Fruit fly (Drosophila melanogaster) whole organism, embryonic: ENCODE measurements around the gene Hmr.

ENCODE experiments used
- CG10274 ChIP-seq: fragments of 200-800 bp; sonication (Bioruptor generic); optimal IDR thresholded peaks from 3 replicates; lab custom pipeline; 2017; ENCODE audit warnings: missing biosample characterization, mild to moderate bottlenecking, missing genetic modification characterization
- CG10431 ChIP-seq: fragments of 200-800 bp; sonication (Bioruptor generic); optimal IDR thresholded peaks from 3 replicates; lab custom pipeline; 2018; ENCODE audit warnings: missing biosample characterization, mild to moderate bottlenecking, missing genetic modification characterization
- CG12219 ChIP-seq: fragments of 200-800 bp; sonication (Bioruptor generic); optimal IDR thresholded peaks from 3 replicates; lab custom pipeline; 2018; ENCODE audit warnings: missing biosample characterization, mild to moderate bottlenecking, missing genetic modification characterization
- CG12659 ChIP-seq: fragments of 200-800 bp; sonication (Bioruptor generic); optimal IDR thresholded peaks from 3 replicates; lab custom pipeline; 2017; ENCODE audit warnings: mild to moderate bottlenecking, missing biosample characterization, missing genetic modification reagents, missing genetic modification characterization
- CG13296 ChIP-seq: fragments of 200-800 bp; sonication (Bioruptor generic); optimal IDR thresholded peaks from 3 replicates; lab custom pipeline; 2018; ENCODE audit warnings: missing biosample characterization, mild to moderate bottlenecking, missing genetic modification characterization
- CG15011 ChIP-seq: fragments of 200-800 bp; sonication (Bioruptor generic); optimal IDR thresholded peaks from 3 replicates; lab custom pipeline; 2018; ENCODE audit warnings: missing biosample characterization, mild to moderate bottlenecking, missing genetic modification characterization
- CG16813 ChIP-seq: fragments of 200-800 bp; sonication (Bioruptor generic); IDR thresholded peaks from 3 replicates; pipeline ENCODE4 v1.3.6; 2022; ENCODE audit warnings: missing biosample characterization, missing genetic modification characterization; ENCODE audit not compliant: partially characterized antibody
- CG17385 ChIP-seq: fragments of 200-800 bp; sonication (Bioruptor generic); optimal IDR thresholded peaks from 3 replicates; lab custom pipeline; 2018; ENCODE audit warnings: missing biosample characterization, mild to moderate bottlenecking, missing genetic modification characterization
- CG18599 ChIP-seq: fragments of 200-800 bp; sonication (Bioruptor generic); optimal IDR thresholded peaks from 3 replicates; lab custom pipeline; 2017; ENCODE audit warnings: missing biosample characterization, missing genetic modification characterization, mild to moderate bottlenecking, moderate library complexity, missing genetic modification reagents
- CG32532 ChIP-seq: fragments of 200-800 bp; sonication (Bioruptor generic); IDR thresholded peaks from 2 replicates; pipeline ENCODE4 v1.3.6; 2022; ENCODE audit warnings: missing biosample characterization, missing genetic modification characterization
- CG34224 ChIP-seq: fragments of 200-800 bp; sonication (Bioruptor generic); IDR thresholded peaks from 3 replicates; pipeline ENCODE4 v1.3.6; 2022; ENCODE audit warnings: missing biosample characterization, missing genetic modification characterization; ENCODE audit not compliant: partially characterized antibody
- CG34422 ChIP-seq: fragments of 200-800 bp; sonication (Bioruptor generic); IDR thresholded peaks from 3 replicates; pipeline ENCODE4 v1.3.6; 2022; ENCODE audit warnings: missing biosample characterization, missing genetic modification characterization
- CG4360 ChIP-seq: fragments of 200-800 bp; sonication (Bioruptor generic); IDR thresholded peaks from 2 replicates; pipeline ENCODE4 v1.3.6; 2022; ENCODE audit warnings: missing biosample characterization, missing genetic modification characterization
- CG4424 ChIP-seq: fragments of 200-800 bp; sonication (Bioruptor generic); optimal IDR thresholded peaks from 3 replicates; lab custom pipeline; 2016; ENCODE audit warnings: missing biosample characterization, missing genetic modification characterization
- CG5180 ChIP-seq: fragments of 200-800 bp; sonication (Bioruptor generic); optimal IDR thresholded peaks from 3 replicates; lab custom pipeline; 2017; ENCODE audit warnings: missing biosample characterization, missing genetic modification characterization, mild to moderate bottlenecking, moderate library complexity, missing genetic modification reagents
- CG6254 ChIP-seq: fragments of 200-800 bp; sonication (Bioruptor generic); optimal IDR thresholded peaks from 3 replicates; lab custom pipeline; 2017; ENCODE audit warnings: mild to moderate bottlenecking, missing biosample characterization, missing genetic modification reagents, missing genetic modification characterization
- CG6689 ChIP-seq: fragments of 200-800 bp; sonication (Bioruptor generic); IDR thresholded peaks from 2 replicates; pipeline ENCODE4 v1.3.6; 2022; ENCODE audit warnings: missing biosample characterization, missing genetic modification characterization
- CG6791 ChIP-seq: fragments of 200-800 bp; sonication (Bioruptor generic); IDR thresholded peaks from 3 replicates; pipeline ENCODE4 v1.3.6; 2022; ENCODE audit warnings: missing biosample characterization, missing genetic modification characterization; ENCODE audit not compliant: partially characterized antibody
- CG7271 ChIP-seq: fragments of 200-800 bp; sonication (Bioruptor generic); optimal IDR thresholded peaks from 2 replicates; lab custom pipeline; 2018; ENCODE audit warnings: missing biosample characterization, mild to moderate bottlenecking, missing genetic modification characterization, moderate library complexity
- CG9797 ChIP-seq: fragments of 200-800 bp; sonication (Bioruptor generic); optimal IDR thresholded peaks from 3 replicates; lab custom pipeline; 2018; ENCODE audit warnings: missing biosample characterization, mild to moderate bottlenecking, missing genetic modification characterization
- CG9817 ChIP-seq: fragments of 200-800 bp; sonication (Bioruptor generic); optimal IDR thresholded peaks from 2 replicates; lab custom pipeline; 2018; ENCODE audit warnings: missing biosample characterization, mild to moderate bottlenecking, missing genetic modification characterization, moderate library complexity
- CoRest ChIP-seq: fragments of 200-800 bp; sonication (Bioruptor generic); optimal IDR thresholded peaks from 3 replicates; lab custom pipeline; 2018; ENCODE audit warnings: missing biosample characterization, mild to moderate bottlenecking, missing genetic modification characterization, moderate library complexity
- Dip3 ChIP-seq: fragments of 200-800 bp; sonication (Bioruptor generic); optimal IDR thresholded peaks from 3 replicates; lab custom pipeline; 2016; ENCODE audit warnings: missing biosample characterization, missing genetic modification characterization
- E2f1 ChIP-seq: fragments of 200-800 bp; sonication (Bioruptor generic); IDR thresholded peaks from 2 replicates; pipeline ENCODE4 v1.3.6; 2022; ENCODE audit warnings: missing biosample characterization, missing genetic modification characterization
- Eip74EF ChIP-seq, 2 experiments: fragments of 200-800 bp in 1 of 2; fragments of >200 bp in 1 of 2; sonication (Bioruptor generic) in 1 of 2; optimal IDR thresholded peaks; 2 replicates each; lab custom pipeline; 2017 to 2019; ENCODE audit warnings: missing biosample characterization in 2 of 2, missing genetic modification characterization in 2 of 2, mild to moderate bottlenecking in 1 of 2, moderate library complexity in 1 of 2
- HmgD ChIP-seq: fragments of 200-800 bp; sonication (Bioruptor generic); optimal IDR thresholded peaks from 3 replicates; lab custom pipeline; 2016; ENCODE audit warnings: missing biosample characterization, missing genetic modification characterization
- Kr ChIP-seq: fragments of 200-800 bp; sonication (Bioruptor generic); optimal IDR thresholded peaks from 2 replicates; lab custom pipeline; 2017; ENCODE audit warnings: missing biosample characterization, mild to moderate bottlenecking, missing genetic modification characterization
- NC2α ChIP-seq: fragments of 200-800 bp; sonication (Bioruptor generic); optimal IDR thresholded peaks from 2 replicates; lab custom pipeline; 2016; ENCODE audit warnings: missing biosample characterization, missing genetic modification characterization
- NFAT ChIP-seq: fragments of 200-800 bp; sonication (Bioruptor generic); IDR thresholded peaks from 2 replicates; pipeline ENCODE4 v1.3.6; 2022; ENCODE audit warnings: missing biosample characterization, missing genetic modification characterization
- Nf-YB ChIP-seq: fragments of 200-800 bp; sonication (Bioruptor generic); optimal IDR thresholded peaks from 3 replicates; lab custom pipeline; 2019; ENCODE audit warnings: missing biosample characterization, mild to moderate bottlenecking, missing genetic modification characterization, moderate library complexity
- Opbp ChIP-seq: fragments of 200-800 bp; sonication (Bioruptor generic); IDR thresholded peaks from 3 replicates; pipeline ENCODE4 v1.3.6; 2022; ENCODE audit warnings: missing biosample characterization, missing genetic modification characterization; ENCODE audit not compliant: partially characterized antibody
- Spps ChIP-seq: fragments of 200-800 bp; sonication (Bioruptor generic); optimal IDR thresholded peaks from 2 replicates; lab custom pipeline; 2018; ENCODE audit warnings: missing biosample characterization, mild to moderate bottlenecking, missing genetic modification characterization
- YL-1 ChIP-seq: fragments of 200-800 bp; sonication (Bioruptor generic); optimal IDR thresholded peaks from 3 replicates; lab custom pipeline; 2017; ENCODE audit warnings: missing biosample characterization, mild to moderate bottlenecking, missing genetic modification characterization
- amos ChIP-seq: fragments of 200-800 bp; sonication (Bioruptor generic); IDR thresholded peaks from 2 replicates; pipeline ENCODE4 v1.3.6; 2022; ENCODE audit warnings: missing biosample characterization, missing genetic modification characterization; ENCODE audit not compliant: partially characterized antibody
- aop ChIP-seq: fragments of 200-800 bp; sonication (Bioruptor generic); IDR thresholded peaks from 2 replicates; pipeline ENCODE4 v1.3.6; 2022; ENCODE audit warnings: missing biosample characterization, missing genetic modification characterization
- chm ChIP-seq: fragments of 200-800 bp; sonication (Bioruptor generic); IDR thresholded peaks from 2 replicates; pipeline ENCODE4 v1.3.6; 2022; ENCODE audit warnings: missing biosample characterization, missing genetic modification characterization
- dmrt11E ChIP-seq: fragments of 200-800 bp; sonication (Bioruptor generic); optimal IDR thresholded peaks from 3 replicates; lab custom pipeline; 2018; ENCODE audit warnings: missing biosample characterization, mild to moderate bottlenecking, missing genetic modification characterization, moderate library complexity
- hb ChIP-seq: fragments of 200-800 bp; sonication (Bioruptor generic); IDR thresholded peaks from 3 replicates; pipeline ENCODE4 v1.3.6; 2022; ENCODE audit warnings: missing biosample characterization, missing genetic modification characterization; ENCODE audit not compliant: partially characterized antibody
- inv ChIP-seq: fragments of 200-800 bp; sonication (Bioruptor generic); IDR thresholded peaks from 2 replicates; pipeline ENCODE4 v1.3.6; 2022; ENCODE audit warnings: missing biosample characterization, missing genetic modification characterization; ENCODE audit not compliant: partially characterized antibody
- jumu ChIP-seq: fragments of 200-800 bp; sonication (Bioruptor generic); optimal IDR thresholded peaks from 3 replicates; lab custom pipeline; 2016; ENCODE audit warnings: missing biosample characterization, missing genetic modification characterization
- mld ChIP-seq: fragments of 200-800 bp; sonication (Bioruptor generic); IDR thresholded peaks from 3 replicates; pipeline ENCODE4 v1.3.6; 2022; ENCODE audit warnings: missing biosample characterization, missing genetic modification characterization; ENCODE audit not compliant: partially characterized antibody
- pzg ChIP-seq: fragments of 200-800 bp; sonication (Bioruptor generic); optimal IDR thresholded peaks from 3 replicates; lab custom pipeline; 2018; ENCODE audit warnings: missing biosample characterization, mild to moderate bottlenecking, missing genetic modification characterization, moderate library complexity
- ranshi ChIP-seq: fragments of 200-800 bp; sonication (Bioruptor generic); IDR thresholded peaks from 2 replicates; pipeline ENCODE4 v1.3.6; 2022; ENCODE audit warnings: missing biosample characterization, missing genetic modification characterization
- slbo ChIP-seq: fragments of 200-800 bp; sonication (Bioruptor generic); IDR thresholded peaks from 2 replicates; pipeline ENCODE4 v1.3.6; 2022; ENCODE audit warnings: missing biosample characterization, missing genetic modification characterization
- slou ChIP-seq: fragments of 200-800 bp; sonication (Bioruptor generic); optimal IDR thresholded peaks from 3 replicates; lab custom pipeline; 2016; ENCODE audit warnings: missing biosample characterization, missing genetic modification characterization
- slp2 ChIP-seq: fragments of 200-800 bp; sonication (Bioruptor generic); optimal IDR thresholded peaks from 2 replicates; lab custom pipeline; 2016; ENCODE audit warnings: missing biosample characterization, missing genetic modification characterization
- sna ChIP-seq: fragments of 200-800 bp; sonication (Bioruptor generic); IDR thresholded peaks from 2 replicates; pipeline ENCODE4 v1.3.6; 2022; ENCODE audit warnings: missing biosample characterization, missing genetic modification characterization; ENCODE audit not compliant: partially characterized antibody
- tgo ChIP-seq: fragments of 200-800 bp; sonication (Bioruptor generic); IDR thresholded peaks from 3 replicates; pipeline ENCODE4 v1.3.6; 2022; ENCODE audit warnings: missing biosample characterization, missing genetic modification characterization
- tin ChIP-seq: fragments of 200-800 bp; sonication (Bioruptor generic); optimal IDR thresholded peaks from 3 replicates; lab custom pipeline; 2016; ENCODE audit warnings: missing biosample characterization, missing genetic modification characterization
- z ChIP-seq: fragments of 200-800 bp; sonication (Bioruptor generic); IDR thresholded peaks from 3 replicates; pipeline ENCODE4 v1.3.6; 2022; ENCODE audit warnings: missing biosample characterization, missing genetic modification characterization

Hmr gene

dm6 chrX:10573554-10573953, 22.1 kb downstream of the Hmr start (continued):
- no peak for TF ChIP-seq aop
- no peak for TF ChIP-seq CG34224 (GFP tag; lab: Robert Waterston, UW)
- peak; percentile 49 for TF ChIP-seq CG12219 (GFP tag; lab: Kevin White, UChicago)
- TF ChIP-seq hb (GFP tag; lab: Robert Waterston, UW): no peak
- peak; percentile 77 for TF ChIP-seq CG18599 (GFP tag; lab: Kevin White, UChicago)
- no peak; the same call in 1 of the 2 replicates for TF ChIP-seq chm (GFP tag; lab: Robert Waterston, UW)
- TF ChIP-seq sna (GFP tag; lab: Robert Waterston, UW): no peak
- TF ChIP-seq dmrt11E (tag; lab: Kevin White, UChicago): no peak
- peak; percentile 68 for TF ChIP-seq E2f1 (GFP tag; lab: Robert Waterston, UW)
- TF ChIP-seq CG4424 (GFP tag; lab: Kevin White, UChicago): no peak
- TF ChIP-seq CG10274 (GFP tag; lab: Kevin White, UChicago): no peak
- TF ChIP-seq tgo (GFP tag; lab: Robert Waterston, UW): peak; percentile 65
- no peak for TF ChIP-seq CG15011 (GFP tag; lab: Kevin White, UChicago)
- TF ChIP-seq CG6254 (GFP tag; lab: Kevin White, UChicago): peak; percentile 6
- peak; percentile 40 for TF ChIP-seq CoRest (tag; lab: Kevin White, UChicago)
- TF ChIP-seq amos (GFP tag; lab: Robert Waterston, UW): no peak
- no peak for TF ChIP-seq Eip74EF (GFP tag; optimal IDR thresholded peaks at IDR 0.05; lab: Kevin White, UChicago)
- no peak for TF ChIP-seq NC2α
- no peak for TF ChIP-seq CG16813 (GFP tag; lab: Robert Waterston, UW)
- TF ChIP-seq CG6791 (GFP tag; lab: Robert Waterston, UW): no peak
- no peak for TF ChIP-seq z
- no peak for TF ChIP-seq HmgD (GFP tag; lab: Kevin White, UChicago)
- 0 out of 2 replicates have a peak, but pooled peaks have one; percentile 38 for TF ChIP-seq NFAT (GFP tag; lab: Robert Waterston, UW)
- no peak for TF ChIP-seq CG4360 (GFP tag; lab: Robert Waterston, UW)
- no peak for TF ChIP-seq slp2 (GFP tag; lab: Kevin White, UChicago)
- TF ChIP-seq CG32532 (GFP tag; lab: Robert Waterston, UW): peak; percentile 64
- no peak for TF ChIP-seq Kr (GFP tag; lab: Kevin White, UChicago)
- TF ChIP-seq Opbp (GFP tag; lab: Robert Waterston, UW): no peak
- no peak for TF ChIP-seq CG5180
- TF ChIP-seq CG6689 (GFP tag; lab: Robert Waterston, UW): peak; percentile 53; the same call in 1 of the 2 replicates
- no peak for TF ChIP-seq CG10431 (GFP tag; lab: Kevin White, UChicago)
- TF ChIP-seq slou (GFP tag; lab: Kevin White, UChicago): no peak
- TF ChIP-seq pzg (GFP tag; lab: Kevin White, UChicago): no peak
- peak; percentile 65 for TF ChIP-seq slbo (GFP tag; lab: Robert Waterston, UW)
- no peak for TF ChIP-seq CG7271 (tag; lab: Kevin White, UChicago)
- no peak for TF ChIP-seq Dip3 (GFP tag; lab: Kevin White, UChicago)
- no peak for TF ChIP-seq CG9797
- TF ChIP-seq CG34422: 0 out of 3 replicates have a peak, but pooled peaks have one; percentile 30
- no peak for TF ChIP-seq Spps (tag; lab: Kevin White, UChicago)
- TF ChIP-seq CG12659 (GFP tag; lab: Kevin White, UChicago): peak; percentile 45
- TF ChIP-seq CG13296 (GFP tag; lab: Kevin White, UChicago): peak; percentile 50
- TF ChIP-seq mld (GFP tag; lab: Robert Waterston, UW): no peak
- TF ChIP-seq CG17385 (GFP tag; lab: Kevin White, UChicago): peak; percentile 54
- peak; percentile 24 for TF ChIP-seq tin (GFP tag; lab: Kevin White, UChicago)
- no peak for TF ChIP-seq YL-1 (GFP tag; lab: Kevin White, UChicago)
- no peak for TF ChIP-seq inv
- peak; percentile 21 for TF ChIP-seq CG9817 (tag; lab: Kevin White, UChicago)
- TF ChIP-seq Nf-YB: no peak
- no peak for TF ChIP-seq jumu (GFP tag; lab: Kevin White, UChicago)
- TF ChIP-seq ranshi (GFP tag; lab: Robert Waterston, UW): peak; percentile 43; the same call in 1 of the 2 replicates
